Fruit fly (Drosophila melanogaster): ENCODE results near the gene CG11357.

The CG11357 gene

dm6 chr3L:4541573-4542371 is at the start of gene CG11357:
Gene CG11357 (plus strand): TSS chr3L:4542051.
- peak; percentile 97 for TF ChIP-seq noc (tag; optimal IDR thresholded peaks at IDR 0.05)

- no peak for TF ChIP-seq noc (tag; optimal IDR thresholded peaks at IDR 0.05)
Measured at dm6 chr3L:4493609-4494008, 48.2 kb upstream of the CG11357 start.

dm6 chr3L:4494603-4495002 is 47.2 kb upstream of the CG11357 start:
- no peak for TF ChIP-seq noc (tag; optimal IDR thresholded peaks at IDR 0.05)

- TF ChIP-seq noc (tag; optimal IDR thresholded peaks at IDR 0.05), result no peak
Measured at dm6 chr3L:4497677-4498076, 44.2 kb upstream of the CG11357 start, which contains the start of gene CG13721. Gene CG13721 (minus strand): TSS chr3L:4497777.

dm6 chr3L:4500400-4500799 is 41.5 kb upstream of the CG11357 start, which contains the start of gene CG13720:
Gene CG13720 (minus strand): TSS chr3L:4500500.
- TF ChIP-seq noc (tag; optimal IDR thresholded peaks at IDR 0.05), result no peak

dm6 chr3L:4501406-4501805 is 40.4 kb upstream of the CG11357 start:
- no peak for TF ChIP-seq noc (tag; optimal IDR thresholded peaks at IDR 0.05)

dm6 chr3L:4507846-4508245 is 34.0 kb upstream of the CG11357 start:
- no peak for TF ChIP-seq noc (tag; optimal IDR thresholded peaks at IDR 0.05)

- TF ChIP-seq noc (tag; optimal IDR thresholded peaks at IDR 0.05), result no peak
Measured at dm6 chr3L:4508307-4508706, 33.5 kb upstream of the CG11357 start, which contains the start of gene NT1. Gene NT1 (minus strand): TSS chr3L:4508433.

- TF ChIP-seq noc (tag; optimal IDR thresholded peaks at IDR 0.05), result no peak
Measured at dm6 chr3L:4508926-4509457, 32.9 kb upstream of the CG11357 start.

dm6 chr3L:4510317-4510716 is 31.5 kb upstream of the CG11357 start:
- TF ChIP-seq noc (tag; optimal IDR thresholded peaks at IDR 0.05), result no peak

dm6 chr3L:4516378-4516777 is 25.5 kb upstream of the CG11357 start:
- TF ChIP-seq noc (tag; optimal IDR thresholded peaks at IDR 0.05), result no peak

- TF ChIP-seq noc (tag; optimal IDR thresholded peaks at IDR 0.05), result no peak
Measured at dm6 chr3L:4519417-4519931, 22.4 kb upstream of the CG11357 start.

dm6 chr3L:4521809-4522208 is 20.0 kb upstream of the CG11357 start:
- no peak for TF ChIP-seq noc (tag; optimal IDR thresholded peaks at IDR 0.05)

dm6 chr3L:4531941-4532478 is 9.8 kb upstream of the CG11357 start, which contains the start of gene Tie:
Gene Tie (minus strand): TSS chr3L:4532145.
- TF ChIP-seq noc (tag; optimal IDR thresholded peaks at IDR 0.05), result no peak

- TF ChIP-seq noc (tag; optimal IDR thresholded peaks at IDR 0.05), result no peak
Measured at dm6 chr3L:4532841-4533619, 8.8 kb upstream of the CG11357 start, which contains the start of gene CG11353. Gene CG11353 (plus strand): TSS chr3L:4533170.

dm6 chr3L:4533941-4534340 is 7.9 kb upstream of the CG11357 start:
- TF ChIP-seq noc (tag; optimal IDR thresholded peaks at IDR 0.05), result no peak
